Fruit fly (Drosophila melanogaster) whole organism, embryonic: Measurements from ENCODE around the gene PIP82.

Experiments used
- ATbp ChIP-seq: fragments of 200-800 bp; sonication (Bioruptor generic); optimal IDR thresholded peaks from 2 replicates; lab custom pipeline; 2017; ENCODE audit warnings: missing biosample characterization, mild to moderate bottlenecking, missing genetic modification characterization, missing genetic modification reagents
- CG10209 ChIP-seq: fragments of 200-800 bp; sonication (Bioruptor generic); optimal IDR thresholded peaks from 3 replicates; lab custom pipeline; 2017; ENCODE audit warnings: missing biosample characterization, mild to moderate bottlenecking, missing genetic modification characterization, missing genetic modification reagents
- CG11085 ChIP-seq: fragments of 200-800 bp; sonication (Bioruptor generic); IDR thresholded peaks from 2 replicates; pipeline ENCODE4 v1.3.6; 2022; ENCODE audit warnings: missing biosample characterization, missing genetic modification characterization
- CG11504 ChIP-seq: fragments of 200-800 bp; sonication (Bioruptor generic); optimal IDR thresholded peaks from 3 replicates; lab custom pipeline; 2019; ENCODE audit warnings: missing biosample characterization, mild to moderate bottlenecking, missing genetic modification characterization, moderate library complexity
- CG12769 ChIP-seq: fragments of 200-800 bp; sonication (Bioruptor generic); optimal IDR thresholded peaks from 2 replicates; lab custom pipeline; 2019; ENCODE audit warnings: missing biosample characterization, mild to moderate bottlenecking, missing genetic modification characterization, moderate library complexity
- CG13123 ChIP-seq: fragments of 200-800 bp; sonication (Bioruptor generic); optimal IDR thresholded peaks from 2 replicates; lab custom pipeline; 2016; ENCODE audit warnings: missing biosample characterization, missing genetic modification characterization
- CG13775 ChIP-seq: fragments of 200-800 bp; sonication (Bioruptor generic); optimal IDR thresholded peaks from 3 replicates; lab custom pipeline; 2017; ENCODE audit warnings: missing biosample characterization, mild to moderate bottlenecking, missing genetic modification characterization
- CG1602 ChIP-seq: fragments of 200-800 bp; sonication (Bioruptor generic); optimal IDR thresholded peaks from 3 replicates; lab custom pipeline; 2016; ENCODE audit warnings: missing biosample characterization, missing genetic modification characterization
- CG1647 ChIP-seq: fragments of 200-800 bp; sonication (Bioruptor generic); optimal IDR thresholded peaks from 3 replicates; lab custom pipeline; 2016; ENCODE audit warnings: missing biosample characterization, missing genetic modification characterization
- CG18599 ChIP-seq: fragments of 200-800 bp; sonication (Bioruptor generic); optimal IDR thresholded peaks from 3 replicates; lab custom pipeline; 2017; ENCODE audit warnings: missing biosample characterization, missing genetic modification characterization, mild to moderate bottlenecking, moderate library complexity, missing genetic modification reagents
- CG18619 ChIP-seq: fragments of 200-800 bp; sonication (Bioruptor generic); optimal IDR thresholded peaks from 3 replicates; lab custom pipeline; 2017; ENCODE audit warnings: missing biosample characterization, mild to moderate bottlenecking, missing genetic modification characterization
- CG3281 ChIP-seq: fragments of 200-800 bp; sonication (Bioruptor generic); optimal IDR thresholded peaks from 3 replicates; lab custom pipeline; 2017; ENCODE audit warnings: missing biosample characterization, mild to moderate bottlenecking, missing genetic modification characterization
- CG9932 ChIP-seq: fragments of 200-800 bp; sonication (Bioruptor generic); IDR thresholded peaks from 2 replicates; pipeline ENCODE4 v1.3.6; 2022; ENCODE audit warnings: missing biosample characterization, missing genetic modification characterization
- Gug ChIP-seq: fragments of 200-800 bp; sonication (Bioruptor generic); IDR thresholded peaks from 4 replicates; pipeline ENCODE4 v1.3.6; 2022; ENCODE audit warnings: missing biosample characterization, missing genetic modification characterization
- HLH54F ChIP-seq: fragments of 200-800 bp; sonication (Bioruptor generic); optimal IDR thresholded peaks from 3 replicates; lab custom pipeline; 2016; ENCODE audit warnings: missing biosample characterization, missing genetic modification characterization
- Hr39 ChIP-seq: fragments of >200 bp; optimal IDR thresholded peaks from 2 replicates; lab custom pipeline; 2017
- MTF-1 ChIP-seq: fragments of 200-800 bp; sonication (Bioruptor generic); optimal IDR thresholded peaks from 2 replicates; lab custom pipeline; 2018; ENCODE audit warnings: missing biosample characterization, mild to moderate bottlenecking, missing genetic modification characterization, borderline replicate concordance
- Meics ChIP-seq: fragments of 200-800 bp; sonication (Bioruptor generic); optimal IDR thresholded peaks from 2 replicates; lab custom pipeline; 2017; ENCODE audit warnings: missing biosample characterization, mild to moderate bottlenecking, missing genetic modification characterization
- Mrtf ChIP-seq: fragments of 200-800 bp; sonication (Bioruptor generic); IDR thresholded peaks from 3 replicates; pipeline ENCODE4 v1.3.6; 2022; ENCODE audit warnings: missing biosample characterization, missing genetic modification characterization
- Myb ChIP-seq: fragments of 200-800 bp; sonication (Bioruptor generic); optimal IDR thresholded peaks from 2 replicates; lab custom pipeline; 2016; ENCODE audit warnings: missing biosample characterization, missing genetic modification characterization
- NC2β ChIP-seq: fragments of 200-800 bp; sonication (Bioruptor generic); optimal IDR thresholded peaks from 2 replicates; lab custom pipeline; 2016; ENCODE audit warnings: missing biosample characterization, missing genetic modification characterization
- NFAT ChIP-seq: fragments of 200-800 bp; sonication (Bioruptor generic); IDR thresholded peaks from 2 replicates; pipeline ENCODE4 v1.3.6; 2022; ENCODE audit warnings: missing biosample characterization, missing genetic modification characterization
- Oli ChIP-seq: fragments of 200-800 bp; sonication (Bioruptor generic); optimal IDR thresholded peaks from 2 replicates; lab custom pipeline; 2018; ENCODE audit warnings: missing biosample characterization, mild to moderate bottlenecking, missing genetic modification characterization, moderate library complexity
- Optix ChIP-seq: fragments of 200-800 bp; sonication (Bioruptor generic); IDR thresholded peaks from 3 replicates; pipeline ENCODE4 v1.3.6; 2022; ENCODE audit warnings: missing biosample characterization, missing genetic modification characterization
- Ptx1 ChIP-seq: fragments of 200-800 bp; sonication (Bioruptor generic); IDR thresholded peaks from 2 replicates; pipeline ENCODE4 v1.3.6; 2022; ENCODE audit warnings: missing biosample characterization, missing genetic modification characterization
- Sox102F ChIP-seq: fragments of 200-800 bp; sonication (Bioruptor generic); optimal IDR thresholded peaks from 2 replicates; lab custom pipeline; 2018; ENCODE audit warnings: missing biosample characterization, mild to moderate bottlenecking, missing genetic modification characterization, moderate library complexity
- Tbp ChIP-seq: fragments of >200 bp; optimal IDR thresholded peaks from 2 replicates; lab custom pipeline; 2018; ENCODE audit warnings: missing biosample characterization, missing genetic modification characterization
- Vsx1 ChIP-seq: fragments of 200-800 bp; sonication (Bioruptor generic); optimal IDR thresholded peaks from 2 replicates; lab custom pipeline; 2017; ENCODE audit warnings: missing biosample characterization, mild to moderate bottlenecking, missing genetic modification characterization, missing genetic modification reagents
- Xrp1 ChIP-seq: fragments of 200-800 bp; sonication (Bioruptor generic); IDR thresholded peaks from 2 replicates; pipeline ENCODE4 v1.3.6; 2022; ENCODE audit warnings: missing biosample characterization, missing genetic modification characterization
- az2 ChIP-seq: fragments of 200-800 bp; sonication (Bioruptor generic); optimal IDR thresholded peaks from 3 replicates; lab custom pipeline; 2016; ENCODE audit warnings: missing biosample characterization, missing genetic modification characterization
- bab2 ChIP-seq: fragments of 200-800 bp; sonication (Bioruptor generic); optimal IDR thresholded peaks from 2 replicates; lab custom pipeline; 2016; ENCODE audit warnings: missing biosample characterization, missing genetic modification characterization
- br ChIP-seq: fragments of >200 bp; optimal IDR thresholded peaks from 2 replicates; lab custom pipeline; 2017
- btn ChIP-seq: fragments of 200-800 bp; sonication (Bioruptor generic); optimal IDR thresholded peaks from 2 replicates; lab custom pipeline; 2016; ENCODE audit warnings: missing biosample characterization, missing genetic modification characterization
- corto ChIP-seq: fragments of 200-800 bp; sonication (Bioruptor generic); optimal IDR thresholded peaks from 2 replicates; lab custom pipeline; 2016; ENCODE audit warnings: missing biosample characterization, mild to moderate bottlenecking, missing genetic modification characterization, moderate library complexity
- disco-r ChIP-seq: fragments of 200-800 bp; sonication (Bioruptor generic); optimal IDR thresholded peaks from 2 replicates; lab custom pipeline; 2016; ENCODE audit warnings: missing biosample characterization, missing genetic modification characterization
- dpn ChIP-seq, 2 experiments: fragments of 200-800 bp; sonication (Bioruptor generic); optimal IDR thresholded peaks; 3 replicates each; lab custom pipeline; 2016; ENCODE audit warnings: missing biosample characterization in 2 of 2, missing genetic modification characterization in 2 of 2
- fd3F ChIP-seq: fragments of 200-800 bp; sonication (Bioruptor generic); optimal IDR thresholded peaks from 2 replicates; lab custom pipeline; 2018; ENCODE audit warnings: missing biosample characterization, mild to moderate bottlenecking, missing genetic modification characterization, moderate library complexity
- gce ChIP-seq: fragments of 200-800 bp; sonication (Bioruptor generic); IDR thresholded peaks from 3 replicates; pipeline ENCODE4 v1.3.6; 2022; ENCODE audit warnings: missing biosample characterization, missing genetic modification characterization
- gem ChIP-seq: fragments of 200-800 bp; sonication (Bioruptor generic); optimal IDR thresholded peaks from 2 replicates; lab custom pipeline; 2019; ENCODE audit warnings: missing biosample characterization, mild to moderate bottlenecking, missing genetic modification characterization, moderate library complexity
- ham ChIP-seq: fragments of 200-800 bp; sonication (Bioruptor generic); IDR thresholded peaks from 2 replicates; pipeline ENCODE4 v1.3.6; 2022; ENCODE audit warnings: missing biosample characterization, missing genetic modification characterization
- jigr1 ChIP-seq: fragments of 200-800 bp; sonication (Bioruptor generic); IDR thresholded peaks from 3 replicates; pipeline ENCODE4 v1.3.6; 2022; ENCODE audit warnings: missing biosample characterization, missing genetic modification characterization
- kah ChIP-seq: fragments of 200-800 bp; sonication (Bioruptor generic); optimal IDR thresholded peaks from 2 replicates; lab custom pipeline; 2018; ENCODE audit warnings: missing biosample characterization, mild to moderate bottlenecking, missing genetic modification characterization
- mirr ChIP-seq: fragments of 200-800 bp; sonication (Bioruptor generic); optimal IDR thresholded peaks from 3 replicates; lab custom pipeline; 2018; ENCODE audit warnings: missing biosample characterization, mild to moderate bottlenecking, missing genetic modification characterization
- nerfin-1 ChIP-seq: fragments of 200-800 bp; sonication (Bioruptor generic); optimal IDR thresholded peaks from 3 replicates; lab custom pipeline; 2019; ENCODE audit warnings: missing biosample characterization, mild to moderate bottlenecking, missing genetic modification characterization, moderate library complexity
- otp ChIP-seq: fragments of 200-800 bp; sonication (Bioruptor generic); IDR thresholded peaks from 3 replicates; pipeline ENCODE4, ENCODE4 v1.3.6; 2022; ENCODE audit warnings: missing biosample characterization, missing genetic modification characterization
- pum ChIP-seq: fragments of 200-800 bp; sonication (Bioruptor generic); optimal IDR thresholded peaks from 2 replicates; lab custom pipeline; 2016; ENCODE audit warnings: missing biosample characterization, missing genetic modification characterization
- ranshi ChIP-seq: fragments of 200-800 bp; sonication (Bioruptor generic); IDR thresholded peaks from 2 replicates; pipeline ENCODE4 v1.3.6; 2022; ENCODE audit warnings: missing biosample characterization, missing genetic modification characterization
- shn ChIP-seq: fragments of 200-800 bp; sonication (Bioruptor generic); optimal IDR thresholded peaks from 3 replicates; lab custom pipeline; 2016; ENCODE audit warnings: missing biosample characterization, missing genetic modification characterization
- slbo ChIP-seq: fragments of 200-800 bp; sonication (Bioruptor generic); IDR thresholded peaks from 2 replicates; pipeline ENCODE4 v1.3.6; 2022; ENCODE audit warnings: missing biosample characterization, missing genetic modification characterization
- tio ChIP-seq: fragments of 200-800 bp; sonication (Bioruptor generic); optimal IDR thresholded peaks from 2 replicates; lab custom pipeline; 2017; ENCODE audit warnings: missing biosample characterization, missing genetic modification characterization, inconsistent platforms
- z ChIP-seq: fragments of 200-800 bp; sonication (Bioruptor generic); IDR thresholded peaks from 3 replicates; pipeline ENCODE4 v1.3.6; 2022; ENCODE audit warnings: missing biosample characterization, missing genetic modification characterization

The PIP82 gene

dm6 chrX:8491452-8492046 is 37.9 kb downstream of the PIP82 start (continued):
- TF ChIP-seq disco-r (GFP tag; lab: Kevin White, UChicago), result no peak
- no peak for TF ChIP-seq CG13123 (GFP tag; lab: Kevin White, UChicago)
- no peak for TF ChIP-seq jigr1 (GFP tag; lab: Robert Waterston, UW)
- TF ChIP-seq Tbp (GFP tag; lab: Kevin White, UChicago), result no peak
- TF ChIP-seq br (lab: Kevin White, UChicago), result no peak
- peak; percentile 17 for TF ChIP-seq Myb
- peak; percentile 30 for TF ChIP-seq Sox102F
- no peak for TF ChIP-seq gce (GFP tag; lab: Robert Waterston, UW)
- TF ChIP-seq kah (GFP tag; lab: Kevin White, UChicago), result no peak
- peak; percentile 47 for TF ChIP-seq Oli (tag; lab: Kevin White, UChicago)
- peak; percentile 38 for TF ChIP-seq tio (GFP tag; lab: Kevin White, UChicago)
- TF ChIP-seq CG1602 (GFP tag; lab: Kevin White, UChicago), result peak; percentile 6
- TF ChIP-seq CG9932 (GFP tag; lab: Robert Waterston, UW), result peak; percentile 25; the same call in 1 of the 2 replicates
- no peak for TF ChIP-seq MTF-1 (GFP tag; lab: Kevin White, UChicago)
- TF ChIP-seq CG1647 (GFP tag; lab: Kevin White, UChicago), result no peak
- no peak for TF ChIP-seq CG11085 (GFP tag; lab: Robert Waterston, UW)
- peak; percentile 11 for TF ChIP-seq CG10209 (GFP tag; lab: Kevin White, UChicago)
- peak; percentile 5 for TF ChIP-seq CG3281 (GFP tag; lab: Kevin White, UChicago)
- no peak for TF ChIP-seq btn (GFP tag; lab: Kevin White, UChicago)
- no peak for TF ChIP-seq fd3F
- peak; percentile 31; the same call in 1 of the 2 replicates for TF ChIP-seq Xrp1
- no peak for TF ChIP-seq ham (GFP tag; lab: Robert Waterston, UW)
- no peak for TF ChIP-seq CG12769 (tag; lab: Kevin White, UChicago)
- TF ChIP-seq Mrtf, result 0 out of 3 replicates have a peak, but pooled peaks have one; percentile 29
- TF ChIP-seq NFAT (GFP tag; lab: Robert Waterston, UW), result peak; percentile 31; the same call in 1 of the 2 replicates
- TF ChIP-seq NC2β (GFP tag; lab: Kevin White, UChicago), result no peak
- TF ChIP-seq CG13775, result peak; percentile 45
- peak; percentile 13 for TF ChIP-seq Meics
- no peak for TF ChIP-seq nerfin-1 (tag; lab: Kevin White, UChicago)
- peak; percentile 33 for TF ChIP-seq CG11504 (tag; lab: Kevin White, UChicago)
- peak; percentile 31 to 35 for TF ChIP-seq dpn (GFP tag; optimal IDR thresholded peaks at IDR 0.05; lab: Kevin White, UChicago)
- TF ChIP-seq Vsx1 (GFP tag; lab: Kevin White, UChicago), result peak; percentile 41
- TF ChIP-seq Ptx1 (GFP tag; lab: Robert Waterston, UW), result peak; percentile 39; the same call in 1 of the 2 replicates
- TF ChIP-seq pum (GFP tag; lab: Kevin White, UChicago), result peak; percentile 4
- no peak for TF ChIP-seq otp (GFP tag; lab: Robert Waterston, UW)
- TF ChIP-seq Optix (GFP tag; lab: Robert Waterston, UW), result 0 out of 3 replicates have a peak, but pooled peaks have one; percentile 21
- TF ChIP-seq HLH54F (GFP tag; lab: Kevin White, UChicago), result peak; percentile 18
- TF ChIP-seq CG18619 (GFP tag; lab: Kevin White, UChicago), result no peak
- TF ChIP-seq gem (tag; lab: Kevin White, UChicago), result peak; percentile 38
- peak; percentile 27; the same call in 1 of the 4 replicates for TF ChIP-seq Gug (GFP tag; lab: Robert Waterston, UW)
- TF ChIP-seq CG18599, result peak; percentile 13
- TF ChIP-seq Hr39, result no peak
- peak; percentile 38 for TF ChIP-seq az2
- peak; percentile 39 for TF ChIP-seq bab2 (GFP tag; lab: Kevin White, UChicago)
- peak; percentile 53; the same call in 1 of the 2 replicates for TF ChIP-seq slbo
- TF ChIP-seq mirr, result no peak
- no peak for TF ChIP-seq z (GFP tag; lab: Robert Waterston, UW)
- peak; percentile 25 for TF ChIP-seq ATbp (GFP tag; lab: Kevin White, UChicago)
- TF ChIP-seq corto (GFP tag; lab: Kevin White, UChicago), result no peak
- TF ChIP-seq ranshi (GFP tag; lab: Robert Waterston, UW), result no peak
- peak; percentile 32 for TF ChIP-seq shn (GFP tag; lab: Kevin White, UChicago)
